Worm (Caenorhabditis elegans) whole organism, late embryonic: ENCODE data around the gene K09F6.3.

Experiments used
- elt-2 ChIP-seq: sonication (generic microtip); optimal IDR thresholded peaks from 2 replicates; lab custom pipeline; 2016; ENCODE audit warnings: missing genetic modification reagents, missing genetic modification characterization, missing compliant biosample characterization
- pag-3 ChIP-seq: sonication (generic microtip); optimal IDR thresholded peaks from 2 replicates; lab custom pipeline; 2016; ENCODE audit warnings: missing compliant biosample characterization, missing genetic modification characterization, borderline replicate concordance

DNA sequence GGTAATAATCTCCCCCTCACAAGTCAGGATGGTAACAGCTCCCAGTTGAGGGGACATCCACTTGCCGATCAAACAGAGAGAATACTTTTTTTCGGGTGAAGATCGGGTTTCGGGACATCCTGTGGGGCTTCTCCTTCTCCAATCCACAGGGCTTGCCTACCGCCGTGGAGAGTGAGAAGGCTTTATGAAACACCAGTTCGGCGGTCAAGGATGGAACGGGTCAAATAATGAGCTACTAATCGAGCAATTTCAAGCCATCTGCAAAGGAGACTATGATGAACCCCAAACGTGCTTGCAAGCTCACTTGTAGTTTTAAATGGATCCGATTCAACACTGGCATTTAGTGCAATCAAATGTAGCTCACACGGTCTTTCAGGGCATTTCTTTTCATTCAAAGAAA lies 29.7 kb downstream of the K09F6.3 start:
- TF ChIP-seq pag-3 (tag; lab: Kevin White, UChicago) (no peak), elt-2 (tag; lab: Kevin White, UChicago) (no peak)
